Worm (Caenorhabditis elegans) whole organism, L2 larva: ENCODE measurements around the gene str-170.

ENCODE experiments used
- ZK546.5 ChIP-seq: sonication (generic microtip); optimal IDR thresholded peaks from 2 replicates; lab custom pipeline; 2017; ENCODE audit warnings: missing biosample characterization, missing genetic modification characterization
- ama-1 ChIP-seq: fragments of 150-350 bp; optimal IDR thresholded peaks from 2 replicates; lab custom pipeline; 2018; ENCODE audit warnings: inconsistent platforms
- ceh-82 ChIP-seq: fragments of 150-350 bp; optimal IDR thresholded peaks from 2 replicates; lab custom pipeline; 2014; ENCODE audit warnings: missing biosample characterization, missing genetic modification characterization
- elt-1 ChIP-seq: fragments of 150-350 bp; optimal IDR thresholded peaks from 2 replicates; lab custom pipeline; 2014; ENCODE audit warnings: missing biosample characterization, missing genetic modification characterization
- fos-1 ChIP-seq: fragments of 150-350 bp; optimal IDR thresholded peaks from 2 replicates; lab custom pipeline; 2014; ENCODE audit warnings: missing biosample characterization, missing genetic modification characterization
- mdl-1 ChIP-seq, 2 experiments: fragments of 150-350 bp in 1 of 2; sonication (generic microtip) in 1 of 2; optimal IDR thresholded peaks; 2 replicates each; lab custom pipeline; 2017; ENCODE audit warnings: missing biosample characterization in 2 of 2, missing genetic modification characterization in 2 of 2
- nhr-11 ChIP-seq: fragments of 150-350 bp; optimal IDR thresholded peaks from 2 replicates; lab custom pipeline; 2014; ENCODE audit warnings: missing biosample characterization, missing genetic modification characterization
- nhr-21 ChIP-seq: fragments of 150-350 bp; optimal IDR thresholded peaks from 2 replicates; lab custom pipeline; 2014; ENCODE audit warnings: missing biosample characterization, missing genetic modification characterization
- nhr-6 ChIP-seq: fragments of 150-350 bp; optimal IDR thresholded peaks from 2 replicates; lab custom pipeline; 2014; ENCODE audit warnings: missing biosample characterization, missing genetic modification characterization
- nhr-77 ChIP-seq: fragments of 150-350 bp; optimal IDR thresholded peaks from 2 replicates; lab custom pipeline; 2014; ENCODE audit warnings: missing biosample characterization, missing genetic modification characterization
- skn-1 ChIP-seq: sonication (generic microtip); optimal IDR thresholded peaks from 2 replicates; lab custom pipeline; 2017; ENCODE audit warnings: missing biosample characterization, missing genetic modification characterization
- snpc-4 ChIP-seq: fragments of 150-350 bp; optimal IDR thresholded peaks from 2 replicates; lab custom pipeline; 2014; ENCODE audit warnings: missing biosample characterization, missing genetic modification characterization
- unc-62 ChIP-seq: fragments of 150-350 bp; optimal IDR thresholded peaks from 2 replicates; lab custom pipeline; 2014; ENCODE audit warnings: missing biosample characterization, missing genetic modification reagents, missing genetic modification characterization
- ztf-11 ChIP-seq: sonication (generic microtip); optimal IDR thresholded peaks from 2 replicates; lab custom pipeline; 2017; ENCODE audit warnings: missing biosample characterization, missing genetic modification characterization

DNA sequence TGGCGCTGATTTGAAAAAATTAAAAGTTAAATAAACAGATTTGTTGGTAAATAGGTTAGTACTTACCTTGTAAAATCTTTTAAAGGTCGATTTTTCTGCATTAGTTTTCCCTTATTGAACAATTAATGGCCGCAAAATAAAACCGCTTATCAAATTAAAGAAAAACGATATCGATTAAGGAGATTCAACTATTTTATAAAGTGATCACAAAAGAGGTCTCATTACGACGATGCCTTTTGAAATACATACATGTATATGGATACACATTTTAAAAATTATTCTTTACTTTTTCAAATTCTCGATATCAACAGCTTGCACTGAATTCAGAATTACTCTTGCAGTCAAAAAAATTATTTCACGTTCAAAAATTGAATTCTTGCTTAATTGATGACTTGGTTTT lies 18.6 kb upstream of the str-170 start, which contains the start of gene Y17G9A.3:
- TF ChIP-seq elt-1 (no peak), ceh-82 (tag; lab: Kevin White, UChicago) (no peak), nhr-11 (tag; lab: Kevin White, UChicago) (no peak), snpc-4 (tag; lab: Kevin White, UChicago) (no peak), nhr-6 (tag; lab: Kevin White, UChicago) (no peak), fos-1 (tag; lab: Kevin White, UChicago) (no peak), unc-62 (GFP tag; lab: Kevin White, UChicago) (no peak), mdl-1 (tag; optimal IDR thresholded peaks at IDR 0.05; lab: Kevin White, UChicago) (no peak), nhr-77 (tag; lab: Kevin White, UChicago) (no peak), skn-1 (tag; lab: Kevin White, UChicago) (no peak), nhr-21 (tag; lab: Kevin White, UChicago) (no peak), ZK546.5 (no peak), ama-1 (lab: Kevin White, UChicago) (no peak), ztf-11 (tag; lab: Kevin White, UChicago) (no peak)
